Fruit fly (Drosophila melanogaster): Measurements from ENCODE around the gene dnt.

The dnt gene

dm6 chr2L:19364622-19365021, 1.6 kb upstream of the dnt start (continued):
- no peak for TF ChIP-seq CG11560 (tag; IDR thresholded peaks at IDR 0.05)
- TF ChIP-seq Scr (GFP tag; IDR thresholded peaks at IDR 0.05; ENCODE audit: partially characterized antibody) = no peak
- TF ChIP-seq gsb-n (tag; optimal IDR thresholded peaks at IDR 0.05) = peak; percentile 3
- TF ChIP-seq peb (GFP tag; IDR thresholded peaks at IDR 0.05) = no peak
- TF ChIP-seq CG11504 (tag; optimal IDR thresholded peaks at IDR 0.05) = peak; percentile 38
- no peak for TF ChIP-seq CG3281 (GFP tag; optimal IDR thresholded peaks at IDR 0.05)
- TF ChIP-seq NfI (GFP tag; optimal IDR thresholded peaks at IDR 0.05) = no peak
- peak; percentile 43 for TF ChIP-seq CG31441 (GFP tag; IDR thresholded peaks at IDR 0.05)
- no peak for TF ChIP-seq repo (GFP tag; optimal IDR thresholded peaks at IDR 0.05)
- no peak for TF ChIP-seq Camta (GFP tag; optimal IDR thresholded peaks at IDR 0.05)
- peak; percentile 26 for TF ChIP-seq HHEX (GFP tag; optimal IDR thresholded peaks at IDR 0.05)
- TF ChIP-seq CG6683 (GFP tag; optimal IDR thresholded peaks at IDR 0.05) = no peak
- no peak for TF ChIP-seq CG15479 (GFP tag; optimal IDR thresholded peaks at IDR 0.05)
- TF ChIP-seq dati (GFP tag; IDR thresholded peaks at IDR 0.05) = no peak
- peak; percentile 31 for TF ChIP-seq CoRest (tag; optimal IDR thresholded peaks at IDR 0.05)
- no peak for TF ChIP-seq CG1529 (GFP tag; optimal IDR thresholded peaks at IDR 0.05)
- no peak for TF ChIP-seq CG11093 (GFP tag; IDR thresholded peaks at IDR 0.05)
- TF ChIP-seq CG18764 (GFP tag; optimal IDR thresholded peaks at IDR 0.05) = no peak
- peak; percentile 14 for TF ChIP-seq odd (GFP tag; optimal IDR thresholded peaks at IDR 0.05)
- no peak for TF ChIP-seq CG7271 (tag; optimal IDR thresholded peaks at IDR 0.05)
- peak; percentile 19 for TF ChIP-seq ind (GFP tag; optimal IDR thresholded peaks at IDR 0.05)
- no peak for TF ChIP-seq fd102C (GFP tag; optimal IDR thresholded peaks at IDR 0.05)
- no peak for TF ChIP-seq nerfin-2 (GFP tag; IDR thresholded peaks at IDR 0.05; ENCODE audit: partially characterized antibody)
- no peak for TF ChIP-seq crc (GFP tag; optimal IDR thresholded peaks at IDR 0.05)
- peak; percentile 48 for TF ChIP-seq vvl (GFP tag; IDR thresholded peaks at IDR 0.05)
- no peak for TF ChIP-seq CG10321 (GFP tag; IDR thresholded peaks at IDR 0.05)
- no peak for TF ChIP-seq vnd (GFP tag; IDR thresholded peaks at IDR 0.05; ENCODE audit: partially characterized antibody)

- TF ChIP-seq sob (GFP tag; IDR thresholded peaks at IDR 0.05) (no peak), CG15514 (GFP tag; optimal IDR thresholded peaks at IDR 0.05) (peak; percentile 83), amos (GFP tag; IDR thresholded peaks at IDR 0.05; ENCODE audit: partially characterized antibody) (0 out of 2 replicates have a peak, but pooled peaks have one; percentile 15)
Observed at dm6 chr2L:19364075-19364474, 1.0 kb upstream of the dnt start, which contains the start of gene CG13086. TSS of gene CG13086 (plus strand) at chr2L:19364375.

- TF ChIP-seq CG3838 (GFP tag; optimal IDR thresholded peaks at IDR 0.05) = peak; percentile 98
- no peak for TF ChIP-seq CG5245 (GFP tag; optimal IDR thresholded peaks at IDR 0.05)
- TF ChIP-seq CG13424 (tag; optimal IDR thresholded peaks at IDR 0.05) = peak; percentile 35
- TF ChIP-seq CG8290 (GFP tag; optimal IDR thresholded peaks at IDR 0.05) = no peak
- peak in 1 of 2 experiments; percentile 53 for TF ChIP-seq CG8290 (tag; optimal IDR thresholded peaks at IDR 0.05)
- no peak for TF ChIP-seq tgo (GFP tag; IDR thresholded peaks at IDR 0.05)
- TF ChIP-seq unpg (GFP tag; optimal IDR thresholded peaks at IDR 0.05) = peak; percentile 17
- TF ChIP-seq NfI (GFP tag; optimal IDR thresholded peaks at IDR 0.05) = peak; percentile 32
- no peak for TF ChIP-seq dimm (GFP tag; IDR thresholded peaks at IDR 0.05)
- TF ChIP-seq Hr3 (GFP tag; optimal IDR thresholded peaks at IDR 0.05) = peak; percentile 16
- peak; percentile 4 for TF ChIP-seq CG7556 (GFP tag; optimal IDR thresholded peaks at IDR 0.05)
- no peak for TF ChIP-seq CG7357 (GFP tag; IDR thresholded peaks at IDR 0.05)
- TF ChIP-seq Hr51 (GFP tag; optimal IDR thresholded peaks at IDR 0.05) = peak in 1 of 2 experiments; percentile 9
- TF ChIP-seq CG1603 (tag; optimal IDR thresholded peaks at IDR 0.05) = peak; percentile 28
- peak; percentile 25; the same call in 1 of the 3 replicates for TF ChIP-seq CG17361 (GFP tag; IDR thresholded peaks at IDR 0.05)
- peak; percentile 52 for TF ChIP-seq vvl (GFP tag; IDR thresholded peaks at IDR 0.05)
- TF ChIP-seq CG10959 (GFP tag; IDR thresholded peaks at IDR 0.05) = no peak
- TF ChIP-seq CG15073 (GFP tag; optimal IDR thresholded peaks at IDR 0.05) = no peak
- TF ChIP-seq twi (tag; optimal IDR thresholded peaks at IDR 0.05) = peak; percentile 64
- peak; percentile 54 for TF ChIP-seq CG15514 (GFP tag; optimal IDR thresholded peaks at IDR 0.05)
- peak; percentile 4 for TF ChIP-seq HmgZ (tag; optimal IDR thresholded peaks at IDR 0.05)
- peak; percentile 20; the same call in 1 of the 2 replicates for TF ChIP-seq CG5953 (GFP tag; IDR thresholded peaks at IDR 0.05)
- peak; percentile 6 for TF ChIP-seq tin (GFP tag; optimal IDR thresholded peaks at IDR 0.05)
Observed at dm6 chr2L:19363530-19363929, 503 bp upstream of the dnt start.

All from whole organism, embryonic.